Fruit fly (Drosophila melanogaster) whole organism, embryonic: ENCODE results near the gene LpR2.

Experiments
- CG3407 ChIP-seq: fragments of 200-800 bp; sonication (Bioruptor generic); optimal IDR thresholded peaks from 2 replicates; lab custom pipeline; 2018; ENCODE audit warnings: missing biosample characterization, mild to moderate bottlenecking, missing genetic modification characterization
- CG7556 ChIP-seq: fragments of 200-800 bp; sonication (Bioruptor generic); optimal IDR thresholded peaks from 2 replicates; lab custom pipeline; 2017; ENCODE audit warnings: missing biosample characterization, mild to moderate bottlenecking, missing genetic modification characterization
- otp ChIP-seq: fragments of 200-800 bp; sonication (Bioruptor generic); IDR thresholded peaks from 3 replicates; pipeline ENCODE4, ENCODE4 v1.3.6; 2022; ENCODE audit warnings: missing biosample characterization, missing genetic modification characterization

- TF ChIP-seq CG7556 (no peak), otp (GFP tag; lab: Robert Waterston, UW) (no peak), CG3407 (no peak)
Observed at dm6 chr3R:25734967-25735800, 5.1 kb downstream of the LpR2 start.
